Fruit fly (Drosophila melanogaster): ENCODE data around the gene FucTB.
A peak's percentile ranks its signal among the peaks of the same experiment; 100 is the strongest.

The FucTB gene

DNA sequence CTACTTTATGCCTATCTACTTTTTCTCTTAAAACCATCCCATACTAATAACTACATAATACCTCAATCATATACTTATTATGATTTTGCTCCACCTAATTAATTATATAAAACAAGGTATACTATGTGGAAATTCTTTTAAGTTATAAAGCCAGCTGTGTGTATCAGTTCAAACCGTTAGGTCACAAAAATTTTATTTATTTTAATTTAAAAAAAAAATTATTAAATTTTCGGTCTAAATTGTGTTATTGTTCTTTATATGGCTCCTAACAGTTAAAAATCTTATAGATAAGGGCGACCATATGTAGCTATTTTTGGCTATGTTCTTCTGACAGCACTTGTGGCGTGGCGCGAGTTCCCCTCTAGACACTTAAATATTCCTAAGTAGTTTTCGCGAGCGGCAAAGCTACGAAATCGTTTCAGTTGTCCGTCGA is 43.6 kb downstream of the FucTB start, which contains the start of gene Aldh (continued):
- TF ChIP-seq eyg (GFP tag; optimal IDR thresholded peaks at IDR 0.05) (no peak), CG31441 (GFP tag; IDR thresholded peaks at IDR 0.05) (0 out of 2 replicates have a peak, but pooled peaks have one; percentile 25), CG8388 (GFP tag; optimal IDR thresholded peaks at IDR 0.05) (no peak), CG10462 (GFP tag; optimal IDR thresholded peaks at IDR 0.05) (no peak), corto (GFP tag; optimal IDR thresholded peaks at IDR 0.05) (no peak), Adf1 (GFP tag; IDR thresholded peaks at IDR 0.05) (no peak), CG17612 (GFP tag; IDR thresholded peaks at IDR 0.05) (no peak), cato (GFP tag; optimal IDR thresholded peaks at IDR 0.05; ENCODE audit: borderline replicate concordance) (no peak), CG7271 (tag; optimal IDR thresholded peaks at IDR 0.05) (no peak), NC2α (GFP tag; optimal IDR thresholded peaks at IDR 0.05) (no peak), Camta (GFP tag; optimal IDR thresholded peaks at IDR 0.05) (no peak), tna (GFP tag; IDR thresholded peaks at IDR 0.05; ENCODE audit: partially characterized antibody) (no peak), HLH3B (GFP tag; IDR thresholded peaks at IDR 0.05) (no peak), hbn (GFP tag; IDR thresholded peaks at IDR 0.05; ENCODE audit: partially characterized antibody) (no peak), CG1602 (GFP tag; optimal IDR thresholded peaks at IDR 0.05) (peak; percentile 11), Ada2b (GFP tag; IDR thresholded peaks at IDR 0.05) (no peak), Mrtf (GFP tag; IDR thresholded peaks at IDR 0.05) (no peak), MESR4 (GFP tag; optimal IDR thresholded peaks at IDR 0.05) (no peak), Hr39 (optimal IDR thresholded peaks at IDR 0.05) (no peak), hth (optimal IDR thresholded peaks at IDR 0.05) (no peak), CG13296 (GFP tag; optimal IDR thresholded peaks at IDR 0.05) (peak; percentile 40), Abd-B (GFP tag; optimal IDR thresholded peaks at IDR 0.05) (no peak), CG6791 (GFP tag; IDR thresholded peaks at IDR 0.05; ENCODE audit: partially characterized antibody) (no peak), salm (tag; optimal IDR thresholded peaks at IDR 0.05) (no peak), sim (GFP tag; IDR thresholded peaks at IDR 0.05) (no peak), grn (GFP tag; optimal IDR thresholded peaks at IDR 0.05) (no peak), croc (GFP tag; conservative IDR thresholded peaks at IDR 0.05) (no peak), lab (GFP tag; optimal IDR thresholded peaks at IDR 0.05) (peak; percentile 52), rib (GFP tag; IDR thresholded peaks at IDR 0.05) (peak; percentile 32; the same call in 1 of the 2 replicates), CG12155 (GFP tag; optimal IDR thresholded peaks at IDR 0.05) (no peak), PHDP (tag; optimal IDR thresholded peaks at IDR 0.05) (peak; percentile 62), pan (optimal IDR thresholded peaks at IDR 0.05) (no peak), pan (GFP tag; optimal IDR thresholded peaks at IDR 0.05 in 1 of 2, IDR thresholded peaks at IDR 0.05 in 1 of 2) (no peak), CG1832 (GFP tag; optimal IDR thresholded peaks at IDR 0.05) (no peak), CG17186 (GFP tag; optimal IDR thresholded peaks at IDR 0.05) (no peak), gem (tag; optimal IDR thresholded peaks at IDR 0.05) (peak; percentile 63), CG11723 (GFP tag; optimal IDR thresholded peaks at IDR 0.05) (no peak), CG9817 (tag; optimal IDR thresholded peaks at IDR 0.05) (peak; percentile 44), Ssrp (tag; optimal IDR thresholded peaks at IDR 0.05) (no peak), CG14050 (GFP tag; IDR thresholded peaks at IDR 0.05) (no peak), Dip2 (GFP tag; IDR thresholded peaks at IDR 0.05) (no peak), CG9932 (GFP tag; IDR thresholded peaks at IDR 0.05) (peak; percentile 75), Dfd (GFP tag; optimal IDR thresholded peaks at IDR 0.05) (no peak), zen (tag; optimal IDR thresholded peaks at IDR 0.05) (no peak), CG31224 (GFP tag; IDR thresholded peaks at IDR 0.05) (peak; percentile 41), gce (GFP tag; IDR thresholded peaks at IDR 0.05) (no peak), CG6813 (GFP tag; optimal IDR thresholded peaks at IDR 0.05) (no peak), Ptx1 (GFP tag; IDR thresholded peaks at IDR 0.05) (peak; percentile 53; the same call in 1 of the 2 replicates), CG18619 (GFP tag; optimal IDR thresholded peaks at IDR 0.05) (peak; percentile 37), CG12071 (GFP tag; optimal IDR thresholded peaks at IDR 0.05) (no peak), CG8765 (GFP tag; IDR thresholded peaks at IDR 0.05) (peak; percentile 31; the same call in 1 of the 2 replicates), scrt (GFP tag; optimal IDR thresholded peaks at IDR 0.05) (peak; percentile 12)
